Worm (Caenorhabditis elegans) whole organism, L1 larva: ENCODE data around the gene T08D10.4.

Experiments
- ceh-90 ChIP-seq: sonication (generic microtip); optimal IDR thresholded peaks from 2 replicates; lab custom pipeline; 2016; ENCODE audit warnings: missing genetic modification characterization, missing compliant biosample characterization
- mdl-1 ChIP-seq, 2 experiments: fragments of 150-350 bp; optimal IDR thresholded peaks; 2 replicates each; lab custom pipeline; 2014 to 2017; ENCODE audit warnings: missing biosample characterization in 2 of 2, missing genetic modification characterization in 2 of 2, inconsistent platforms in 1 of 2
- nhr-12 ChIP-seq: sonication (generic microtip); optimal IDR thresholded peaks from 2 replicates; lab custom pipeline; 2017; ENCODE audit warnings: missing biosample characterization, missing genetic modification characterization
- rnt-1 ChIP-seq: sonication (generic microtip); optimal IDR thresholded peaks from 2 replicates; lab custom pipeline; 2016; ENCODE audit warnings: mild to moderate bottlenecking, missing genetic modification characterization, moderate library complexity, missing compliant biosample characterization

DNA sequence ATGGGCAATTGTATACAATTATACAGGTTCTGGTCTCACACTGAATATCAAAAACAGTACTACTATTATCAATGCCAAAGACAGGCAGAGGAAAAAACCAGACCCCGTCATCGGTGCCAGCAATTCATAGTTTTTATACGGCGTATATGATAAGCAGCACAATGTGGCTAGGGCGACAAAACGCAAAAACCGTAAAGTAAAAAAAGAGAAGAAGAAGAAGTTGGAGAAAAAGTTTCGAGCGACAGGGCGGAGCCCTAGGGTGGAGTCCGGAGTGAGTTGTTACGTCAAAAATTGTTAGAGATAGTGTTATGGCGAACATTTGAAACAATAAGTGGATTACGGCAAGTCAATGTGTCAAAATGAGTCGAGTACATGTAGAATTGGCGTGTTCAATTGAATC lies 48.5 kb upstream of the T08D10.4 start:
- no peak for TF ChIP-seq ceh-90
- no peak for TF ChIP-seq rnt-1 (tag; lab: Kevin White, UChicago)
- no peak for TF ChIP-seq nhr-12
- no peak for TF ChIP-seq mdl-1 (tag; optimal IDR thresholded peaks at IDR 0.05; lab: Kevin White, UChicago)
